ENCODE assay signal across 1 fruit fly cellular context in the genomic region with DNA sequence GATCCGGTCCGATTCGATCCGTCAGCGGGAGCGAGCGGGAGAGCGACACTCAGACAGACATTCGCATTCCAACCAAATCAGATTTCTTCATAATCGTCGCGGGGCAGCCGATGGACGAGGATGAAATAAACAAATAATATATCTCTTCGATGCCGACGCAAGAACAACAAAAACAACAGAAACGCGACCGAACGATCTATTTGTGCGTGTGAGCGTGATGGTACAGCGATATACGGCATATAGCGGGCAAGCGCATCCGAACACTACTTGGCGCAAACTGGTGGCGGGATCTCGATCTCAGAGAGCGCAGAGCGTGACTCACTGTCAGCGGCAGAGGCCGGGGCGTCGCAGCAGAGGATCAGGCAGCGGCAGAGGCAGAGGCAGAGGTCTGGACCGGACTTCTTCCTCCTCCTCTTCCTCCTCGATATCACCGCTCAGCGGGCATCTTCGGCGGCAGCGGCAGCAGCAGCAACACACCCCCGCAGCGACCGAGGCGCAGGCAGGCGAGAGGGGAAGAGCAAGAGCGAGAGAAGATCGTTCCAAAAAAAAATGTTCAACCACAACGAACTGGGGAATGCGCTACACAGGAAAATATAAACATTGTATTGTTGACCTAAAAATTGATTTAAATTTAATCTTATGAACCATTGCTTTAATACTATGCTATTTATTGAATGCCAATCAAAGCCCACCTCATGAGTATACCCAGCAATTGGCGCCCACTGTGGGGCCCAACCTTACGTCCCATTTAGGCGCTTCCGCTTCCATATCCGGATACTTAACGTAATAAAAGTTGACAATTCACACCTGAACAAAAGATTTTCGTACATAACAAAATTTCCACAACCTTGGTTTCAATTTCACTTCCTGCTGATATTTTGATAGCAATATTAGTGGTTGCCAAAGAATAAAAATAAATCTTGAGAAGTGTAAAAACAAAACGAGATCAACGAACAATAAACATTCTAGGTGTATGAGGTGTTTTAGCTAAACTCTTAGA.
TF ChIP-seq lines count a peak whose summit lies in the region.

No protein-coding gene starts in this region.

TF ChIP-seq in whole organism, embryonic, 481 proteins besides CTCF, POLR2A, EP300 and RAD21 (continued from another document and continues in another):
- TF ChIP-seq CG17802 (tag; optimal IDR thresholded peaks at IDR 0.05; lab: Kevin White, UChicago) = no peak
- TF ChIP-seq CG10462 (GFP tag; optimal IDR thresholded peaks at IDR 0.05; lab: Kevin White, UChicago) = no peak
- TF ChIP-seq D19B (GFP tag; optimal IDR thresholded peaks at IDR 0.05; lab: Kevin White, UChicago) = no peak
- peak; percentile 86 for TF ChIP-seq Deaf1 (tag; optimal IDR thresholded peaks at IDR 0.05; lab: Kevin White, UChicago)
- peak; percentile 50; the same call in 1 of the 2 replicates for TF ChIP-seq sob (GFP tag; IDR thresholded peaks at IDR 0.05; lab: Robert Waterston, UW)
- TF ChIP-seq zfh1 (GFP tag; IDR thresholded peaks at IDR 0.05; lab: Robert Waterston, UW) = no peak
- TF ChIP-seq CG14860 (GFP tag; IDR thresholded peaks at IDR 0.05; lab: Robert Waterston, UW; ENCODE audit: partially characterized antibody) = no peak
- no peak for TF ChIP-seq toy (GFP tag; IDR thresholded peaks at IDR 0.05; lab: Robert Waterston, UW)
- TF ChIP-seq CrebB (tag; optimal IDR thresholded peaks at IDR 0.05; lab: Kevin White, UChicago) = no peak
- peak; percentile 49; the same call in 1 of the 2 replicates for TF ChIP-seq bbx (GFP tag; IDR thresholded peaks at IDR 0.05; lab: Robert Waterston, UW; ENCODE audit: partially characterized antibody)
- no peak for TF ChIP-seq fd102C (GFP tag; optimal IDR thresholded peaks at IDR 0.05; lab: Kevin White, UChicago)
- peak; percentile 19 for TF ChIP-seq NK7.1 (GFP tag; optimal IDR thresholded peaks at IDR 0.05; lab: Kevin White, UChicago)
- no peak for TF ChIP-seq Lpt (GFP tag; optimal IDR thresholded peaks at IDR 0.05; lab: Kevin White, UChicago)
- TF ChIP-seq CG10431 (GFP tag; optimal IDR thresholded peaks at IDR 0.05; lab: Kevin White, UChicago) = no peak
- TF ChIP-seq HmgD (GFP tag; optimal IDR thresholded peaks at IDR 0.05; lab: Kevin White, UChicago) = no peak
- TF ChIP-seq CG12104 (GFP tag; optimal IDR thresholded peaks at IDR 0.05; lab: Kevin White, UChicago) = peak; percentile 3
- TF ChIP-seq Mrtf (GFP tag; IDR thresholded peaks at IDR 0.05; lab: Robert Waterston, UW) = no peak
- TF ChIP-seq chinmo (GFP tag; IDR thresholded peaks at IDR 0.05; lab: Robert Waterston, UW; ENCODE audit: partially characterized antibody) = peak; percentile 92; the same call in 3 of the 4 replicates
- TF ChIP-seq stwl (tag; optimal IDR thresholded peaks at IDR 0.05; lab: Kevin White, UChicago) = no peak
- 0 out of 2 replicates have a peak, but pooled peaks have one; percentile 13 for TF ChIP-seq gsb (GFP tag; IDR thresholded peaks at IDR 0.05; lab: Robert Waterston, UW)
- no peak for TF ChIP-seq dati (GFP tag; IDR thresholded peaks at IDR 0.05; lab: Robert Waterston, UW)
- TF ChIP-seq odd (GFP tag; optimal IDR thresholded peaks at IDR 0.05; lab: Kevin White, UChicago) = no peak
- no peak for TF ChIP-seq jing (GFP tag; optimal IDR thresholded peaks at IDR 0.05; lab: Kevin White, UChicago)
- TF ChIP-seq lola (GFP tag; optimal IDR thresholded peaks at IDR 0.05; lab: Kevin White, UChicago) = peak in 1 of 3 experiments; percentile 80
- no peak for TF ChIP-seq trem (tag; optimal IDR thresholded peaks at IDR 0.05; lab: Kevin White, UChicago)
- no peak for TF ChIP-seq yki (optimal IDR thresholded peaks at IDR 0.05; lab: Kevin White, UChicago)
- TF ChIP-seq gem (tag; optimal IDR thresholded peaks at IDR 0.05; lab: Kevin White, UChicago) = peak; percentile 69
- no peak for TF ChIP-seq p53 (GFP tag; optimal IDR thresholded peaks at IDR 0.05; lab: Kevin White, UChicago)
- no peak for TF ChIP-seq CG15514 (GFP tag; optimal IDR thresholded peaks at IDR 0.05; lab: Kevin White, UChicago)
- TF ChIP-seq CG10979 (tag; optimal IDR thresholded peaks at IDR 0.05; lab: Kevin White, UChicago) = peak; percentile 58
- peak; percentile 36; the same call in 1 of the 2 replicates for TF ChIP-seq lmd (GFP tag; IDR thresholded peaks at IDR 0.05; lab: Robert Waterston, UW)
- no peak for TF ChIP-seq sim (GFP tag; IDR thresholded peaks at IDR 0.05; lab: Robert Waterston, UW)
- peak; percentile 58 for TF ChIP-seq Rx (GFP tag; IDR thresholded peaks at IDR 0.05; lab: Robert Waterston, UW)
- no peak for TF ChIP-seq Side (GFP tag; optimal IDR thresholded peaks at IDR 0.05; lab: Kevin White, UChicago)
- TF ChIP-seq CG2199 (GFP tag; IDR thresholded peaks at IDR 0.05; lab: Robert Waterston, UW) = peak; percentile 59; the same call in 1 of the 3 replicates
- no peak for TF ChIP-seq CG5180 (GFP tag; optimal IDR thresholded peaks at IDR 0.05; lab: Kevin White, UChicago)
- no peak for TF ChIP-seq CG4730 (GFP tag; IDR thresholded peaks at IDR 0.05; lab: Robert Waterston, UW)
- peak; percentile 62 for TF ChIP-seq Sox102F (GFP tag; optimal IDR thresholded peaks at IDR 0.05; lab: Kevin White, UChicago)
- peak; percentile 99 for TF ChIP-seq sr (GFP tag; IDR thresholded peaks at IDR 0.05; lab: Robert Waterston, UW)
- no peak for TF ChIP-seq sima (GFP tag; optimal IDR thresholded peaks at IDR 0.05; lab: Kevin White, UChicago)
- no peak for TF ChIP-seq Awh (GFP tag; IDR thresholded peaks at IDR 0.05; lab: Robert Waterston, UW)
- TF ChIP-seq MTF-1 (GFP tag; optimal IDR thresholded peaks at IDR 0.05; lab: Kevin White, UChicago; ENCODE audit: borderline replicate concordance) = no peak
- TF ChIP-seq Nf-YC (tag; optimal IDR thresholded peaks at IDR 0.05; lab: Kevin White, UChicago) = no peak
- peak; percentile 47 for TF ChIP-seq CG13424 (tag; optimal IDR thresholded peaks at IDR 0.05; lab: Kevin White, UChicago)
- TF ChIP-seq sug (tag; optimal IDR thresholded peaks at IDR 0.05; lab: Kevin White, UChicago) = peak; percentile 67
- TF ChIP-seq CG32532 (GFP tag; IDR thresholded peaks at IDR 0.05; lab: Robert Waterston, UW) = no peak
- TF ChIP-seq prd (optimal IDR thresholded peaks at IDR 0.05; lab: Kevin White, UChicago) = no peak
- TF ChIP-seq prd (GFP tag; IDR thresholded peaks at IDR 0.05; lab: Robert Waterston, UW) = peak; percentile 60
- peak; percentile 52 for TF ChIP-seq ftz-f1 (GFP tag; optimal IDR thresholded peaks at IDR 0.05; lab: Kevin White, UChicago)
- no peak for TF ChIP-seq CG1529 (GFP tag; optimal IDR thresholded peaks at IDR 0.05; lab: Kevin White, UChicago)
- peak; percentile 52 for TF ChIP-seq H2.0 (GFP tag; IDR thresholded peaks at IDR 0.05; lab: Robert Waterston, UW)
- no peak for TF ChIP-seq CG11723 (GFP tag; optimal IDR thresholded peaks at IDR 0.05; lab: Kevin White, UChicago)
- no peak for TF ChIP-seq Dref (GFP tag; IDR thresholded peaks at IDR 0.05; lab: Robert Waterston, UW)
- peak in 1 of 3 experiments; percentile 52 for TF ChIP-seq Stat92E (GFP tag; optimal IDR thresholded peaks at IDR 0.05; lab: Kevin White, UChicago)
- no peak for TF ChIP-seq schlank (tag; optimal IDR thresholded peaks at IDR 0.05; lab: Kevin White, UChicago)
- no peak; the same call in 1 of the 2 replicates for TF ChIP-seq wdn (GFP tag; IDR thresholded peaks at IDR 0.05; lab: Robert Waterston, UW)
- TF ChIP-seq CG34422 (GFP tag; IDR thresholded peaks at IDR 0.05; lab: Robert Waterston, UW) = peak; percentile 33; the same call in 1 of the 3 replicates
- no peak for TF ChIP-seq Gug (GFP tag; IDR thresholded peaks at IDR 0.05; lab: Robert Waterston, UW)
- peak; percentile 59 for TF ChIP-seq Jarid2 (GFP tag; optimal IDR thresholded peaks at IDR 0.05; lab: Kevin White, UChicago)
- peak; percentile 87; the same call in 2 of the 3 replicates for TF ChIP-seq CG6175 (GFP tag; IDR thresholded peaks at IDR 0.05; lab: Robert Waterston, UW)
- TF ChIP-seq CG10321 (GFP tag; IDR thresholded peaks at IDR 0.05; lab: Robert Waterston, UW) = no peak
- TF ChIP-seq CG1647 (GFP tag; optimal IDR thresholded peaks at IDR 0.05; lab: Kevin White, UChicago) = no peak
- TF ChIP-seq Ets65A (GFP tag; lab: Kevin White, UChicago) = peak; percentile 93
- peak; percentile 21 for TF ChIP-seq ems (GFP tag; optimal IDR thresholded peaks at IDR 0.05; lab: Kevin White, UChicago)
- no peak for TF ChIP-seq CG17568 (GFP tag; optimal IDR thresholded peaks at IDR 0.05; lab: Kevin White, UChicago)
- TF ChIP-seq CG2875 (GFP tag; optimal IDR thresholded peaks at IDR 0.05; lab: Kevin White, UChicago) = peak; percentile 12
- TF ChIP-seq Dad (GFP tag; optimal IDR thresholded peaks at IDR 0.05; lab: Kevin White, UChicago) = no peak
- TF ChIP-seq CG7786 (GFP tag; optimal IDR thresholded peaks at IDR 0.05; lab: Kevin White, UChicago) = no peak
- TF ChIP-seq grau (tag; optimal IDR thresholded peaks at IDR 0.05; lab: Kevin White, UChicago) = peak; percentile 15
- peak; percentile 7 for TF ChIP-seq Camta (GFP tag; optimal IDR thresholded peaks at IDR 0.05; lab: Kevin White, UChicago)
- no peak for TF ChIP-seq Dfd (GFP tag; optimal IDR thresholded peaks at IDR 0.05; lab: Kevin White, UChicago)
- TF ChIP-seq stc (GFP tag; IDR thresholded peaks at IDR 0.05; lab: Robert Waterston, UW) = no peak
- no peak for TF ChIP-seq CG2889 (GFP tag; IDR thresholded peaks at IDR 0.05; lab: Robert Waterston, UW)
- TF ChIP-seq Abd-B (GFP tag; optimal IDR thresholded peaks at IDR 0.05; lab: Kevin White, UChicago) = peak; percentile 9
- no peak for TF ChIP-seq Hr51 (GFP tag; optimal IDR thresholded peaks at IDR 0.05; lab: Kevin White, UChicago)
- no peak for TF ChIP-seq slou (GFP tag; optimal IDR thresholded peaks at IDR 0.05; lab: Kevin White, UChicago)
- TF ChIP-seq CG10274 (GFP tag; optimal IDR thresholded peaks at IDR 0.05; lab: Kevin White, UChicago) = peak; percentile 98
- TF ChIP-seq CG10565 (GFP tag; optimal IDR thresholded peaks at IDR 0.05; lab: Kevin White, UChicago) = no peak
- TF ChIP-seq CG18262 (tag; optimal IDR thresholded peaks at IDR 0.05; lab: Kevin White, UChicago) = peak; percentile 74
- 0 out of 3 replicates have a peak, but pooled peaks have one; percentile 35 for TF ChIP-seq Opbp (GFP tag; IDR thresholded peaks at IDR 0.05; lab: Robert Waterston, UW; ENCODE audit: partially characterized antibody)
- TF ChIP-seq CG7271 (tag; optimal IDR thresholded peaks at IDR 0.05; lab: Kevin White, UChicago) = no peak
- peak; percentile 94 for TF ChIP-seq sqz (GFP tag; optimal IDR thresholded peaks at IDR 0.05; lab: Kevin White, UChicago)
- peak; percentile 7 for TF ChIP-seq unpg (GFP tag; optimal IDR thresholded peaks at IDR 0.05; lab: Kevin White, UChicago)
- no peak for TF ChIP-seq C15 (GFP tag; IDR thresholded peaks at IDR 0.05; lab: Robert Waterston, UW)
- no peak for TF ChIP-seq dimm (GFP tag; IDR thresholded peaks at IDR 0.05; lab: Robert Waterston, UW)
- TF ChIP-seq dmrt11E (tag; optimal IDR thresholded peaks at IDR 0.05; lab: Kevin White, UChicago) = peak; percentile 53
- TF ChIP-seq nau (GFP tag; optimal IDR thresholded peaks at IDR 0.05; lab: Kevin White, UChicago) = no peak
- TF ChIP-seq Mes4 (GFP tag; optimal IDR thresholded peaks at IDR 0.05; lab: Kevin White, UChicago) = peak; percentile 23
- no peak for TF ChIP-seq CG4617 (GFP tag; optimal IDR thresholded peaks at IDR 0.05; lab: Kevin White, UChicago; ENCODE audit: borderline replicate concordance)
- peak; percentile 58 for TF ChIP-seq Atf-2 (GFP tag; optimal IDR thresholded peaks at IDR 0.05; lab: Kevin White, UChicago)
- TF ChIP-seq CG4282 (GFP tag; optimal IDR thresholded peaks at IDR 0.05; lab: Kevin White, UChicago) = no peak
- no peak; the same call in 1 of the 2 replicates for TF ChIP-seq CG13287 (GFP tag; IDR thresholded peaks at IDR 0.05; lab: Robert Waterston, UW; ENCODE audit: partially characterized antibody)
- peak; percentile 42 for TF ChIP-seq CG3281 (GFP tag; optimal IDR thresholded peaks at IDR 0.05; lab: Kevin White, UChicago)
- peak; percentile 48 for TF ChIP-seq HLHmδ (GFP tag; optimal IDR thresholded peaks at IDR 0.05; lab: Kevin White, UChicago)
- TF ChIP-seq Nf-YB (GFP tag; optimal IDR thresholded peaks at IDR 0.05; lab: Kevin White, UChicago) = no peak
- no peak for TF ChIP-seq E2f2 (GFP tag; IDR thresholded peaks at IDR 0.05; lab: Robert Waterston, UW)
- no peak for TF ChIP-seq Dek (tag; optimal IDR thresholded peaks at IDR 0.05; lab: Kevin White, UChicago)
- peak; percentile 47 for TF ChIP-seq Xrp1 (GFP tag; IDR thresholded peaks at IDR 0.05; lab: Robert Waterston, UW)
- TF ChIP-seq insv (GFP tag; optimal IDR thresholded peaks at IDR 0.05; lab: Kevin White, UChicago) = peak in 1 of 2 experiments; percentile 21
- no peak for TF ChIP-seq pita (GFP tag; optimal IDR thresholded peaks at IDR 0.05; lab: Kevin White, UChicago)
- peak; percentile 37; the same call in 1 of the 2 replicates for TF ChIP-seq CG43689 (GFP tag; IDR thresholded peaks at IDR 0.05; lab: Robert Waterston, UW)
- peak; percentile 63 for TF ChIP-seq CG30431 (GFP tag; optimal IDR thresholded peaks at IDR 0.05; lab: Kevin White, UChicago)
- peak; percentile 65 for TF ChIP-seq CG2120 (GFP tag; optimal IDR thresholded peaks at IDR 0.05; lab: Kevin White, UChicago)
- TF ChIP-seq CG6765 (GFP tag; optimal IDR thresholded peaks at IDR 0.05; lab: Kevin White, UChicago) = peak; percentile 3
- peak; percentile 63 to 72 for TF ChIP-seq Trl (optimal IDR thresholded peaks at IDR 0.05; lab: Kevin White, UChicago)
- no peak for TF ChIP-seq Trl (GFP tag; optimal IDR thresholded peaks at IDR 0.05; lab: Kevin White, UChicago)
- TF ChIP-seq CG9876 (GFP tag; optimal IDR thresholded peaks at IDR 0.05; lab: Kevin White, UChicago) = no peak
- TF ChIP-seq sens (GFP tag; lab: Kevin White, UChicago) = peak; percentile 89
- TF ChIP-seq CG10366 (GFP tag; IDR thresholded peaks at IDR 0.05; lab: Robert Waterston, UW) = peak; percentile 36; the same call in 1 of the 2 replicates
- no peak for TF ChIP-seq nerfin-2 (GFP tag; IDR thresholded peaks at IDR 0.05; lab: Robert Waterston, UW; ENCODE audit: partially characterized antibody)
- TF ChIP-seq CG12769 (tag; optimal IDR thresholded peaks at IDR 0.05; lab: Kevin White, UChicago) = peak; percentile 98
- TF ChIP-seq CG4328 (GFP tag; optimal IDR thresholded peaks at IDR 0.05; lab: Kevin White, UChicago) = no peak
- TF ChIP-seq CG18011 (GFP tag; optimal IDR thresholded peaks at IDR 0.05; lab: Kevin White, UChicago) = no peak
- TF ChIP-seq Hsf (GFP tag; optimal IDR thresholded peaks at IDR 0.05; lab: Kevin White, UChicago) = peak; percentile 19
- peak; percentile 68 for TF ChIP-seq phol (tag; optimal IDR thresholded peaks at IDR 0.05; lab: Kevin White, UChicago)
- no peak for TF ChIP-seq Vsx1 (GFP tag; optimal IDR thresholded peaks at IDR 0.05; lab: Kevin White, UChicago)
- no peak for TF ChIP-seq CG30020 (tag; optimal IDR thresholded peaks at IDR 0.05; lab: Kevin White, UChicago)
- TF ChIP-seq Atf6 (GFP tag; IDR thresholded peaks at IDR 0.05; lab: Robert Waterston, UW) = peak; percentile 41; the same call in 1 of the 2 replicates
- TF ChIP-seq peb (GFP tag; IDR thresholded peaks at IDR 0.05; lab: Robert Waterston, UW) = no peak
- TF ChIP-seq CG17912 (GFP tag; optimal IDR thresholded peaks at IDR 0.05; lab: Kevin White, UChicago) = no peak
